Fruit fly (Drosophila melanogaster) whole organism, embryonic: Measurements from ENCODE around the gene CG7182.

Experiments used
- Asciz ChIP-seq: fragments of 200-800 bp; sonication (Bioruptor generic); optimal IDR thresholded peaks from 2 replicates; lab custom pipeline; 2017; ENCODE audit warnings: missing biosample characterization, mild to moderate bottlenecking, missing genetic modification characterization, missing genetic modification reagents
- Bdp1 ChIP-seq: fragments of 200-800 bp; sonication (Bioruptor generic); optimal IDR thresholded peaks from 3 replicates; lab custom pipeline; 2016; ENCODE audit warnings: missing biosample characterization, missing genetic modification characterization
- CG10654 ChIP-seq: fragments of 200-800 bp; sonication (Bioruptor generic); optimal IDR thresholded peaks from 2 replicates; lab custom pipeline; 2016; ENCODE audit warnings: missing biosample characterization, missing genetic modification characterization
- CG10959 ChIP-seq: fragments of 200-800 bp; sonication (Bioruptor generic); IDR thresholded peaks from 2 replicates; pipeline ENCODE4 v1.3.6; 2022; ENCODE audit warnings: missing biosample characterization, missing genetic modification characterization
- CG11723 ChIP-seq: fragments of 200-800 bp; sonication (Bioruptor generic); optimal IDR thresholded peaks from 2 replicates; lab custom pipeline; 2017; ENCODE audit warnings: missing biosample characterization, mild to moderate bottlenecking, missing genetic modification characterization
- CG13624 ChIP-seq: fragments of 200-800 bp; sonication (Bioruptor generic); optimal IDR thresholded peaks from 2 replicates; lab custom pipeline; 2016; ENCODE audit warnings: missing biosample characterization, missing genetic modification characterization
- CG14014 ChIP-seq: fragments of 200-800 bp; sonication (Bioruptor generic); IDR thresholded peaks from 2 replicates; pipeline ENCODE4 v1.3.6; 2022; ENCODE audit warnings: missing biosample characterization, missing genetic modification characterization
- CG14667 ChIP-seq: fragments of 200-800 bp; sonication (Bioruptor generic); IDR thresholded peaks from 2 replicates; pipeline ENCODE4 v1.3.6; 2022; ENCODE audit warnings: missing biosample characterization, missing genetic modification characterization
- CG15601 ChIP-seq: fragments of 200-800 bp; sonication (Bioruptor generic); optimal IDR thresholded peaks from 3 replicates; lab custom pipeline; 2019; ENCODE audit warnings: missing biosample characterization, mild to moderate bottlenecking, missing genetic modification characterization, moderate library complexity
- CG1603 ChIP-seq: fragments of 200-800 bp; sonication (Bioruptor generic); optimal IDR thresholded peaks from 2 replicates; lab custom pipeline; 2019; ENCODE audit warnings: missing biosample characterization, mild to moderate bottlenecking, missing genetic modification characterization, moderate library complexity
- CG17359 ChIP-seq: fragments of 200-800 bp; sonication (Bioruptor generic); optimal IDR thresholded peaks from 3 replicates; lab custom pipeline; 2018; ENCODE audit warnings: missing biosample characterization, mild to moderate bottlenecking, missing genetic modification characterization, moderate library complexity
- CG1792 ChIP-seq: fragments of 200-800 bp; sonication (Bioruptor generic); optimal IDR thresholded peaks from 2 replicates; lab custom pipeline; 2016; ENCODE audit warnings: missing biosample characterization, missing genetic modification characterization
- CG18262 ChIP-seq: fragments of 200-800 bp; optimal IDR thresholded peaks from 3 replicates; lab custom pipeline; 2019; ENCODE audit warnings: missing biosample characterization, mild to moderate bottlenecking, missing genetic modification characterization, moderate library complexity
- CG18764 ChIP-seq: fragments of 200-800 bp; sonication (Bioruptor generic); optimal IDR thresholded peaks from 3 replicates; lab custom pipeline; 2016; ENCODE audit warnings: missing biosample characterization, missing genetic modification characterization
- CG2712 ChIP-seq: fragments of 200-800 bp; optimal IDR thresholded peaks from 3 replicates; lab custom pipeline; 2019; ENCODE audit warnings: missing biosample characterization, mild to moderate bottlenecking, missing genetic modification characterization, moderate library complexity
- CG30403 ChIP-seq: fragments of 200-800 bp; sonication (Bioruptor generic); optimal IDR thresholded peaks from 3 replicates; lab custom pipeline; 2016; ENCODE audit warnings: missing biosample characterization, missing genetic modification characterization
- CG3281 ChIP-seq: fragments of 200-800 bp; sonication (Bioruptor generic); optimal IDR thresholded peaks from 3 replicates; lab custom pipeline; 2017; ENCODE audit warnings: missing biosample characterization, mild to moderate bottlenecking, missing genetic modification characterization
- CG34422 ChIP-seq: fragments of 200-800 bp; sonication (Bioruptor generic); IDR thresholded peaks from 3 replicates; pipeline ENCODE4 v1.3.6; 2022; ENCODE audit warnings: missing biosample characterization, missing genetic modification characterization
- CG3838 ChIP-seq: fragments of 200-800 bp; sonication (Bioruptor generic); optimal IDR thresholded peaks from 3 replicates; lab custom pipeline; 2016; ENCODE audit warnings: missing biosample characterization, missing genetic modification characterization
- CG4820 ChIP-seq: fragments of 200-800 bp; sonication (Bioruptor generic); optimal IDR thresholded peaks from 3 replicates; lab custom pipeline; 2016; ENCODE audit warnings: missing biosample characterization, missing genetic modification characterization
- CG6689 ChIP-seq: fragments of 200-800 bp; sonication (Bioruptor generic); IDR thresholded peaks from 2 replicates; pipeline ENCODE4 v1.3.6; 2022; ENCODE audit warnings: missing biosample characterization, missing genetic modification characterization
- CG7556 ChIP-seq: fragments of 200-800 bp; sonication (Bioruptor generic); optimal IDR thresholded peaks from 2 replicates; lab custom pipeline; 2017; ENCODE audit warnings: missing biosample characterization, mild to moderate bottlenecking, missing genetic modification characterization
- CG7786 ChIP-seq: fragments of 200-800 bp; sonication (Bioruptor generic); optimal IDR thresholded peaks from 2 replicates; lab custom pipeline; 2016; ENCODE audit warnings: missing biosample characterization, missing genetic modification characterization
- CG8765 ChIP-seq: fragments of 200-800 bp; sonication (Bioruptor generic); IDR thresholded peaks from 2 replicates; pipeline ENCODE4 v1.3.6; 2022; ENCODE audit warnings: missing biosample characterization, missing genetic modification characterization
- CG9876 ChIP-seq: fragments of 200-800 bp; sonication (Bioruptor generic); optimal IDR thresholded peaks from 2 replicates; lab custom pipeline; 2016; ENCODE audit warnings: missing biosample characterization, missing genetic modification characterization
- CTCF ChIP-seq: fragments of 200-800 bp; sonication (Bioruptor generic); optimal IDR thresholded peaks from 2 replicates; lab custom pipeline; 2017; ENCODE audit warnings: missing biosample characterization, mild to moderate bottlenecking, missing genetic modification characterization, moderate library complexity
- D19A ChIP-seq: fragments of 200-800 bp; optimal IDR thresholded peaks from 3 replicates; lab custom pipeline; 2019; ENCODE audit warnings: missing biosample characterization, mild to moderate bottlenecking, missing genetic modification characterization, moderate library complexity
- ERR ChIP-seq: fragments of 200-800 bp; sonication (Bioruptor generic); optimal IDR thresholded peaks from 2 replicates; lab custom pipeline; 2016; ENCODE audit warnings: missing biosample characterization, missing genetic modification characterization
- Fer2 ChIP-seq: fragments of 200-800 bp; sonication (Bioruptor generic); optimal IDR thresholded peaks from 2 replicates; lab custom pipeline; 2018; ENCODE audit warnings: missing biosample characterization, mild to moderate bottlenecking, missing genetic modification characterization, moderate library complexity
- Gug ChIP-seq: fragments of 200-800 bp; sonication (Bioruptor generic); IDR thresholded peaks from 4 replicates; pipeline ENCODE4 v1.3.6; 2022; ENCODE audit warnings: missing biosample characterization, missing genetic modification characterization
- Hr3 ChIP-seq: fragments of 200-800 bp; sonication (Bioruptor generic); optimal IDR thresholded peaks from 3 replicates; lab custom pipeline; 2016; ENCODE audit warnings: missing biosample characterization, missing genetic modification characterization
- MESR4 ChIP-seq: fragments of 200-800 bp; sonication (Bioruptor generic); optimal IDR thresholded peaks from 2 replicates; lab custom pipeline; 2018; ENCODE audit warnings: missing biosample characterization, mild to moderate bottlenecking, missing genetic modification characterization, moderate library complexity
- Mad ChIP-seq: fragments of 200-800 bp; sonication (Bioruptor generic); optimal IDR thresholded peaks from 2 replicates; lab custom pipeline; 2016; ENCODE audit warnings: missing biosample characterization, missing genetic modification characterization
- Max ChIP-seq: fragments of 200-800 bp; sonication (Bioruptor generic); optimal IDR thresholded peaks from 2 replicates; lab custom pipeline; 2016; ENCODE audit warnings: missing biosample characterization, mild to moderate bottlenecking, missing genetic modification characterization
- Trl ChIP-seq, 3 experiments: fragments of >200 bp in 2 of 3; fragments of 200-800 bp in 1 of 3; sonication (Bioruptor generic) in 1 of 3; optimal IDR thresholded peaks; 2 replicates in 1 of 3; 3 replicates in 2 of 3; lab custom pipeline; 2016 to 2017; ENCODE audit warnings: missing biosample characterization in 1 of 3, missing genetic modification characterization in 1 of 3
- Vsx1 ChIP-seq: fragments of 200-800 bp; sonication (Bioruptor generic); optimal IDR thresholded peaks from 2 replicates; lab custom pipeline; 2017; ENCODE audit warnings: missing biosample characterization, mild to moderate bottlenecking, missing genetic modification characterization, missing genetic modification reagents
- bab2 ChIP-seq: fragments of 200-800 bp; sonication (Bioruptor generic); optimal IDR thresholded peaks from 2 replicates; lab custom pipeline; 2016; ENCODE audit warnings: missing biosample characterization, missing genetic modification characterization
- cwo ChIP-seq: fragments of 200-800 bp; sonication (Bioruptor generic); optimal IDR thresholded peaks from 3 replicates; lab custom pipeline; 2017; ENCODE audit warnings: missing biosample characterization, missing genetic modification characterization, mild to moderate bottlenecking, moderate library complexity, missing genetic modification reagents
- dm ChIP-seq: fragments of 200-800 bp; sonication (Bioruptor generic); optimal IDR thresholded peaks from 3 replicates; lab custom pipeline; 2016; ENCODE audit warnings: missing biosample characterization, missing genetic modification characterization
- en ChIP-seq: fragments of 200-800 bp; sonication (Bioruptor generic); optimal IDR thresholded peaks from 2 replicates; lab custom pipeline; 2016; ENCODE audit warnings: missing biosample characterization, missing genetic modification characterization
- her ChIP-seq: fragments of 200-800 bp; sonication (Bioruptor generic); optimal IDR thresholded peaks from 2 replicates; lab custom pipeline; 2016; ENCODE audit warnings: missing biosample characterization, missing genetic modification characterization
- phol ChIP-seq: fragments of 200-800 bp; sonication (Bioruptor generic); optimal IDR thresholded peaks from 3 replicates; lab custom pipeline; 2018; ENCODE audit warnings: missing biosample characterization, mild to moderate bottlenecking, missing genetic modification characterization, moderate library complexity
- row ChIP-seq: fragments of 200-800 bp; sonication (Bioruptor generic); IDR thresholded peaks from 3 replicates; pipeline ENCODE4 v1.3.6; 2022; ENCODE audit warnings: missing biosample characterization, missing genetic modification characterization
- sens ChIP-seq: fragments of 200-800 bp; sonication (Bioruptor generic); peaks from one replicate; lab custom pipeline; 2016; ENCODE audit warnings: missing biosample characterization, missing genetic modification characterization
- slbo ChIP-seq: fragments of 200-800 bp; sonication (Bioruptor generic); IDR thresholded peaks from 2 replicates; pipeline ENCODE4 v1.3.6; 2022; ENCODE audit warnings: missing biosample characterization, missing genetic modification characterization
- slou ChIP-seq: fragments of 200-800 bp; sonication (Bioruptor generic); optimal IDR thresholded peaks from 3 replicates; lab custom pipeline; 2016; ENCODE audit warnings: missing biosample characterization, missing genetic modification characterization
- sqz ChIP-seq: fragments of 200-800 bp; sonication (Bioruptor generic); optimal IDR thresholded peaks from 3 replicates; lab custom pipeline; 2018; ENCODE audit warnings: missing biosample characterization, mild to moderate bottlenecking, missing genetic modification characterization
- stc ChIP-seq: fragments of 200-800 bp; sonication (Bioruptor generic); IDR thresholded peaks from 2 replicates; pipeline ENCODE4 v1.3.6; 2022; ENCODE audit warnings: missing biosample characterization, missing genetic modification characterization
- wek ChIP-seq: fragments of 200-800 bp; sonication (Bioruptor generic); optimal IDR thresholded peaks from 3 replicates; lab custom pipeline; 2018; ENCODE audit warnings: missing biosample characterization, mild to moderate bottlenecking, missing genetic modification characterization, moderate library complexity
- zfh1 ChIP-seq: fragments of 200-800 bp; sonication (Bioruptor generic); IDR thresholded peaks from 3 replicates; pipeline ENCODE4 v1.3.6; 2022; ENCODE audit warnings: missing biosample characterization, missing genetic modification characterization

The CG7182 gene

dm6 chr3L:8340264-8341095 is 5.7 kb downstream of the CG7182 start, which contains the start of the genes Prim1 and CG7083 (continued):
- TF ChIP-seq CG1792 (GFP tag; lab: Kevin White, UChicago) (peak; percentile 1), zfh1 (GFP tag; lab: Robert Waterston, UW) (peak; percentile 63; the same call in 1 of the 3 replicates), CG18262 (tag; lab: Kevin White, UChicago) (peak; percentile 47), en (GFP tag; lab: Kevin White, UChicago) (peak; percentile 32), D19A (tag; lab: Kevin White, UChicago) (no peak), slou (GFP tag; lab: Kevin White, UChicago) (peak; percentile 38), Gug (GFP tag; lab: Robert Waterston, UW) (peak; percentile 23; the same call in 1 of the 4 replicates), bab2 (GFP tag; lab: Kevin White, UChicago) (peak; percentile 61), stc (GFP tag; lab: Robert Waterston, UW) (peak; percentile 42; the same call in 1 of the 2 replicates), CTCF (GFP tag; lab: Kevin White, UChicago) (peak; percentile 40), CG7786 (GFP tag; lab: Kevin White, UChicago) (peak; percentile 57), Vsx1 (peak; percentile 30), CG13624 (peak; percentile 97), CG2712 (peak; percentile 55), CG18764 (GFP tag; lab: Kevin White, UChicago) (peak; percentile 29), Bdp1 (peak; percentile 43), dm (GFP tag; lab: Kevin White, UChicago) (peak; percentile 43), wek (GFP tag; lab: Kevin White, UChicago) (peak; percentile 44), CG30403 (GFP tag; lab: Kevin White, UChicago) (peak; percentile 68), her (peak; percentile 61), CG10654 (peak; percentile 54), CG6689 (GFP tag; lab: Robert Waterston, UW) (peak; percentile 37; the same call in 1 of the 2 replicates), cwo (peak; percentile 21), Hr3 (GFP tag; lab: Kevin White, UChicago) (peak; percentile 49), Asciz (GFP tag; lab: Kevin White, UChicago) (peak; percentile 33), CG7556 (peak; percentile 38), phol (tag; lab: Kevin White, UChicago) (peak; percentile 68), CG14014 (GFP tag; lab: Robert Waterston, UW) (no peak), CG10959 (peak; percentile 32; the same call in 1 of the 2 replicates), CG15601 (tag; lab: Kevin White, UChicago) (peak; percentile 34), CG3838 (no peak), sqz (GFP tag; lab: Kevin White, UChicago) (no peak), MESR4 (GFP tag; lab: Kevin White, UChicago) (peak; percentile 54), CG4820 (GFP tag; lab: Kevin White, UChicago) (peak; percentile 23), Max (GFP tag; lab: Kevin White, UChicago) (peak; percentile 72), row (GFP tag; lab: Robert Waterston, UW) (peak; percentile 68), sens (peak; percentile 93), CG34422 (GFP tag; lab: Robert Waterston, UW) (peak; percentile 79), CG11723 (GFP tag; lab: Kevin White, UChicago) (peak; percentile 5), CG8765 (GFP tag; lab: Robert Waterston, UW) (no peak), CG1603 (tag; lab: Kevin White, UChicago) (peak; percentile 87), CG3281 (GFP tag; lab: Kevin White, UChicago) (peak; percentile 69), CG17359 (peak; percentile 26), ERR (peak; percentile 48), Trl (optimal IDR thresholded peaks at IDR 0.05; lab: Kevin White, UChicago) (no peak), Trl (GFP tag; optimal IDR thresholded peaks at IDR 0.05; lab: Kevin White, UChicago) (peak; percentile 65), Mad (peak; percentile 53), slbo (GFP tag; lab: Robert Waterston, UW) (peak; percentile 75), Fer2 (tag; lab: Kevin White, UChicago) (no peak), CG14667 (GFP tag; lab: Robert Waterston, UW) (no peak), CG9876 (GFP tag; lab: Kevin White, UChicago) (peak; percentile 18)
